Worm (Caenorhabditis elegans): ENCODE results near the gene C05G5.2.

- TF ChIP-seq flt-1 (GFP tag; IDR thresholded peaks at IDR 0.05) (no peak), tab-1 (GFP tag; IDR thresholded peaks at IDR 0.05) (no peak), ztf-29 (GFP tag; IDR thresholded peaks at IDR 0.05) (no peak), med-1 (GFP tag; optimal IDR thresholded peaks at IDR 0.05; ENCODE audit: insufficient read depth) (no peak), klf-2 (GFP tag; conservative IDR thresholded peaks at IDR 0.05) (no peak)
These were observed 42.2 kb upstream of the C05G5.2 start for ce11 chrX:14704933-14705332.
